Worm (Caenorhabditis elegans): ENCODE data around the gene pax-1.

Gene pax-1

DNA sequence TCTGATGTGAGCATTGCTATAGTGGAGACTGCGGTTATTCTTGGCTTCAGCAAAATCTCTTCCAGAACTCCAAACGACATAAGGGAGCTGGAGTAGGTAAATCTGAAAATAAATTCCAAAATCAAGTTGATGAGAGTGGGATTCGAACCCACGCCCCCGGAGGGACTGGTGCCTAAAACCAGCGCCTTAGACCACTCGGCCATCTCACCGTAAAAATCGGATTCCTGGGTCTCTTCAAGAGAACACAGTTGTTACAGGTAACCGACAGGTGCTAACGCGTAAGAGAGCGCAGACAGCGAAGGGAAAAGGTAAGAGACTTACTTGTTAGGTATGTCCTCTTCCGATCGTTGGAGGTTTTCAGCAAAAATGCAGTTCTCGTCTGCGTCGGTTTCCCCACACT, 10.6 kb downstream of the pax-1 start (continued):
- TF ChIP-seq hlh-12 (tag; optimal IDR thresholded peaks at IDR 0.05) (no peak), madf-10 (tag; optimal IDR thresholded peaks at IDR 0.05) (peak; percentile 9), snpc-3.4 (tag; optimal IDR thresholded peaks at IDR 0.05) (peak; percentile 34), Y53F4B.3 (GFP tag; IDR thresholded peaks at IDR 0.05) (no peak), hmg-1.2 (GFP tag; IDR thresholded peaks at IDR 0.05) (peak; percentile 71), hsf-1 (GFP tag; IDR thresholded peaks at IDR 0.05) (no peak), ceh-79 (tag; optimal IDR thresholded peaks at IDR 0.05) (no peak), nhr-80 (tag; optimal IDR thresholded peaks at IDR 0.05) (peak; percentile 36), D2030.7 (GFP tag; IDR thresholded peaks at IDR 0.05) (peak; percentile 54), bed-1 (GFP tag; IDR thresholded peaks at IDR 0.05) (no peak), K12H6.12 (tag; optimal IDR thresholded peaks at IDR 0.05) (no peak), F10E7.11 (tag; optimal IDR thresholded peaks at IDR 0.05) (no peak), Y67H2A.10 (GFP tag; conservative IDR thresholded peaks at IDR 0.05) (no peak), F39B2.1 (GFP tag; IDR thresholded peaks at IDR 0.05) (no peak), mes-4 (tag; optimal IDR thresholded peaks at IDR 0.05) (no peak), ztf-18 (tag; optimal IDR thresholded peaks at IDR 0.05) (peak; percentile 43), F23B12.7 (tag; optimal IDR thresholded peaks at IDR 0.05; ENCODE audit: insufficient read depth) (peak; percentile 60), somi-1 (GFP tag; optimal IDR thresholded peaks at IDR 0.05) (no peak), F33H1.4 (GFP tag; IDR thresholded peaks at IDR 0.05) (peak; percentile 18; the same call in 1 of the 2 replicates), tlf-1 (GFP tag; optimal IDR thresholded peaks at IDR 0.05) (no peak), egrh-3 (GFP tag; IDR thresholded peaks at IDR 0.05) (0 out of 2 replicates have a peak, but pooled peaks have one; percentile 31), rpc-1 (optimal IDR thresholded peaks at IDR 0.05) (peak; percentile 67), rpc-1 (tag; optimal IDR thresholded peaks at IDR 0.05) (peak; percentile 74), C17E4.6 (GFP tag; IDR thresholded peaks at IDR 0.05) (no peak), akir-1 (GFP tag; optimal IDR thresholded peaks at IDR 0.05) (no peak), unc-62 (GFP tag; optimal IDR thresholded peaks at IDR 0.05) (no peak), F52B5.7 (tag; optimal IDR thresholded peaks at IDR 0.05) (peak; percentile 13), lsl-1 (GFP tag; optimal IDR thresholded peaks at IDR 0.05) (peak; percentile 26), lin-40 (tag; optimal IDR thresholded peaks at IDR 0.05) (no peak), ekl-4 (GFP tag; IDR thresholded peaks at IDR 0.05) (no peak; the same call in 1 of the 2 replicates), ZK185.1 (tag; optimal IDR thresholded peaks at IDR 0.05; ENCODE audit: poor library complexity, severe bottlenecking) (peak; percentile 4), T07F8.4 (tag; optimal IDR thresholded peaks at IDR 0.05) (peak; percentile 10)

DNA sequence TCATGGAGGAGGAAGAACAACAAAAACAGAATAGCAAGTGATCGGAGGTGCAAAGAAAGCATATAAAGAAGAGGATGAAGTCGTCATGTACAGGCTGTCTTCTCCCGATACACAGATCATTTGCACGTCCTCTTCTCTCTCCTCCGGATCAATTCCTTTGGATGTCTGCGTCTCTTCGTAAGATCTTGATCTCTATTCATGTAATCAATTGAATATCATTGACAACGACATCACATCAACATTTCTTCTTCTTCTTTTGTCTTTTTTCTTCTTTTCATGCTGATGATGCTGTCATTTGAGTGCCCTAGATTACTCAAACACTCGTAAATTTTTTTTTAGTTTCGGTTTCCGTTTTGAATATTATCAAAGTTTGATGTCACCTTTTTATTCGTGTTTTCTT, 13.6 kb downstream of the pax-1 start, which contains the start of gene rol-3:
Gene rol-3 (minus strand): TSS at position 120 of the 400 bp plus-strand sequence.
- TF ChIP-seq sea-2 (GFP tag; IDR thresholded peaks at IDR 0.05) (no peak), egl-18 (GFP tag; IDR thresholded peaks at IDR 0.05) (no peak), somi-1 (GFP tag; optimal IDR thresholded peaks at IDR 0.05) (no peak), attf-5 (GFP tag; optimal IDR thresholded peaks at IDR 0.05) (no peak), ama-1 (optimal IDR thresholded peaks at IDR 0.05) (no peak), ama-1 (GFP tag; optimal IDR thresholded peaks at IDR 0.05) (no peak), lin-26 (GFP tag; IDR thresholded peaks at IDR 0.05) (no peak), F52B5.7 (tag; optimal IDR thresholded peaks at IDR 0.05) (no peak), madf-6 (GFP tag; IDR thresholded peaks at IDR 0.05) (no peak), egrh-3 (GFP tag; IDR thresholded peaks at IDR 0.05) (no peak), let-526 (GFP tag; IDR thresholded peaks at IDR 0.05) (no peak)
